Fruit fly (Drosophila melanogaster): ENCODE data around the gene CG6067.

DNA sequence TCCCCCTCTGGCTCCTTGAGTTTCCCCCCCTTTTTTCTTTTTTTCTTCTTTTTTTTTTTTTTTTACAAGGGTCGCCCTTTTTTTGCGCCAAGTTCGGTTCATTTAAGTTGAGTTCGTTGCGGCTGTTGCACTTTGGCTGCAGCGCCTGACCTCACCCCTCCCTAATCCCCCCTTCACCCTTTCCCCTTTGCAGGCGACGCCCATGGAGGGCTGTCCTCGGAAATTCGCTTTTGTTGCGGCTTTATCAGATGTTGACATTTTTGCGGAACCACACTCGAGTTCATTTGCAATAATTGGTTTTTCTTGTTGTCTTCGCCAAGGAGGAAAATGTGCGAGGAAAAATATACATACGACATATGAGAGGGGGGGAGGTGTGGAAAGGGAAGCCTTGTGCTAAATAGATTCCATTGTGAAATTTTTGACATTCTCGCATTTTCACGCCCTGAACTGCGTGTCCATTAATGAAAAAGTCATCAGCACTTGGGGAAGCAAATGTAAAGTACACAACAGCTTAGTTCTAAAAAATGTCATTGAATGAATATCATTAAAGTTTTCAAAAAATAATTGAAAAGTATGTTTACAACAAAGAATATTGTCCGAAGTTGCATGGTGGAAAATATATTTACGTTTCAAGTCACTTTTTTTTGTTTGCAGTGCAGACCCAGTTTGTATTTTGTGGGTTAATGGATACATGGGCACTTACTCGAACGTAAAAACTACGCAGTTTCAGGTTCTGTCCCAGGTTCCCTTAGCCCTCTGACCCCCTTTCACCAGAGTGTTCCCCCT, 19.1 kb downstream of the CG6067 start:
- no peak for TF ChIP-seq pan (optimal IDR thresholded peaks at IDR 0.05)
- TF ChIP-seq psq (optimal IDR thresholded peaks at IDR 0.05): no peak
- no peak for TF ChIP-seq Dll (optimal IDR thresholded peaks at IDR 0.05)
- TF ChIP-seq CG8478 (optimal IDR thresholded peaks at IDR 0.05): no peak
- no peak for TF ChIP-seq usp (GFP tag; optimal IDR thresholded peaks at IDR 0.05)
